Worm (Caenorhabditis elegans) whole organism, late embryonic: ENCODE results near the gene Y57E12AL.2.

Experiments used
- F13H6.1 ChIP-seq: sonication (generic microtip); optimal IDR thresholded peaks from 2 replicates; lab custom pipeline; 2016; ENCODE audit warnings: missing genetic modification characterization, missing compliant biosample characterization
- K09A11.1 ChIP-seq: sonication (generic microtip); optimal IDR thresholded peaks from 2 replicates; lab custom pipeline; 2017; ENCODE audit warnings: antibody characterized with exemption, mild to moderate bottlenecking, missing genetic modification characterization, missing compliant biosample characterization; ENCODE audit not compliant: insufficient read depth
- ceh-19 ChIP-seq: fragments of 200-800 bp; sonication (Bioruptor generic); optimal IDR thresholded peaks from 2 replicates; lab custom pipeline; 2018; ENCODE audit warnings: mild to moderate bottlenecking, missing genetic modification characterization, missing compliant biosample characterization
- ceh-2 ChIP-seq: sonication (generic microtip); optimal IDR thresholded peaks from 2 replicates; lab custom pipeline; 2016; ENCODE audit warnings: missing genotype, missing genetic modification characterization, missing compliant biosample characterization
- ceh-24 ChIP-seq: sonication (generic microtip); optimal IDR thresholded peaks from 2 replicates; lab custom pipeline; 2016; ENCODE audit warnings: mild to moderate bottlenecking, missing genetic modification characterization, missing compliant biosample characterization
- ceh-31 ChIP-seq: sonication (generic microtip); optimal IDR thresholded peaks from 2 replicates; lab custom pipeline; 2016; ENCODE audit warnings: missing genetic modification characterization, missing compliant biosample characterization
- ceh-6 ChIP-seq: fragments of 200-800 bp; sonication (Bioruptor generic); optimal IDR thresholded peaks from 2 replicates; lab custom pipeline; 2018; ENCODE audit warnings: mild to moderate bottlenecking, missing genetic modification characterization, missing compliant biosample characterization
- che-1 ChIP-seq: sonication (generic microtip); optimal IDR thresholded peaks from 2 replicates; lab custom pipeline; 2016; ENCODE audit warnings: mild to moderate bottlenecking, missing genetic modification characterization, missing compliant biosample characterization
- elt-2 ChIP-seq: sonication (generic microtip); optimal IDR thresholded peaks from 2 replicates; lab custom pipeline; 2016; ENCODE audit warnings: missing genetic modification reagents, missing genetic modification characterization, missing compliant biosample characterization
- eyg-1 ChIP-seq: sonication (generic microtip); optimal IDR thresholded peaks from 2 replicates; lab custom pipeline; 2016; ENCODE audit warnings: missing genotype, missing genetic modification characterization, missing compliant biosample characterization
- fkh-10 ChIP-seq: fragments of 150-350 bp; optimal IDR thresholded peaks from 2 replicates; lab custom pipeline; 2014; ENCODE audit warnings: missing biosample characterization, missing genetic modification reagents, missing genetic modification characterization
- gmeb-2 ChIP-seq: sonication (generic microtip); optimal IDR thresholded peaks from 2 replicates; lab custom pipeline; 2016; ENCODE audit warnings: missing genetic modification characterization, inconsistent platforms, missing compliant biosample characterization
- hlh-13 ChIP-seq: fragments of 200-800 bp; sonication (Bioruptor generic); optimal IDR thresholded peaks from 2 replicates; lab custom pipeline; 2018; ENCODE audit warnings: mild to moderate bottlenecking, missing genetic modification characterization, missing compliant biosample characterization
- hlh-15 ChIP-seq: sonication (generic microtip); optimal IDR thresholded peaks from 2 replicates; lab custom pipeline; 2016; ENCODE audit warnings: missing genetic modification characterization, missing compliant biosample characterization
- lim-6 ChIP-seq: sonication (generic microtip); optimal IDR thresholded peaks from 2 replicates; lab custom pipeline; 2016; ENCODE audit warnings: missing genetic modification characterization, missing compliant biosample characterization
- madf-2 ChIP-seq: sonication (generic microtip); optimal IDR thresholded peaks from 2 replicates; lab custom pipeline; 2017; ENCODE audit warnings: missing genetic modification characterization, missing compliant biosample characterization
- mec-3 ChIP-seq: sonication (generic microtip); optimal IDR thresholded peaks from 2 replicates; lab custom pipeline; 2016; ENCODE audit warnings: borderline replicate concordance, missing genetic modification characterization, missing compliant biosample characterization
- nfya-1 ChIP-seq: sonication (generic microtip); optimal IDR thresholded peaks from 2 replicates; lab custom pipeline; 2017; ENCODE audit warnings: missing genetic modification characterization, mild to moderate bottlenecking, missing compliant biosample characterization, antibody characterized with exemption, moderate library complexity
- nhr-11 ChIP-seq: fragments of 150-350 bp; optimal IDR thresholded peaks from 2 replicates; lab custom pipeline; 2014; ENCODE audit warnings: missing biosample characterization, missing genetic modification characterization
- npax-4 ChIP-seq: sonication (generic microtip); optimal IDR thresholded peaks from 2 replicates; lab custom pipeline; 2016; ENCODE audit warnings: missing genetic modification characterization, missing compliant biosample characterization
- pag-3 ChIP-seq: sonication (generic microtip); optimal IDR thresholded peaks from 2 replicates; lab custom pipeline; 2016; ENCODE audit warnings: missing compliant biosample characterization, missing genetic modification characterization, borderline replicate concordance
- pat-9 ChIP-seq: fragments of 200-800 bp; sonication (Bioruptor generic); optimal IDR thresholded peaks from 2 replicates; lab custom pipeline; 2018; ENCODE audit warnings: mild to moderate bottlenecking, missing genetic modification characterization, moderate library complexity, missing compliant biosample characterization
- pha-2 ChIP-seq: sonication (generic microtip); optimal IDR thresholded peaks from 2 replicates; lab custom pipeline; 2017; ENCODE audit warnings: mild to moderate bottlenecking, missing genetic modification characterization, missing compliant biosample characterization
- pros-1 ChIP-seq: fragments of 150-350 bp; optimal IDR thresholded peaks from 2 replicates; lab custom pipeline; 2014; ENCODE audit warnings: missing biosample characterization, missing genetic modification reagents, missing genetic modification characterization
- ref-2 ChIP-seq: sonication (generic microtip); optimal IDR thresholded peaks from 2 replicates; lab custom pipeline; 2016; ENCODE audit warnings: missing genetic modification characterization, missing compliant biosample characterization
- tbx-2 ChIP-seq: sonication (generic microtip); optimal IDR thresholded peaks from 2 replicates; lab custom pipeline; 2016; ENCODE audit warnings: missing genetic modification characterization, missing compliant biosample characterization
- tbx-7 ChIP-seq: sonication (generic microtip); optimal IDR thresholded peaks from 2 replicates; lab custom pipeline; 2016; ENCODE audit warnings: missing genotype, missing genetic modification characterization, missing compliant biosample characterization
- unc-3 ChIP-seq, 2 experiments: fragments of 200-800 bp in 1 of 2; sonication (Bioruptor generic) in 1 of 2; sonication (generic microtip) in 1 of 2; conservative IDR thresholded peaks in 1 of 2; optimal IDR thresholded peaks in 1 of 2; 2 replicates each; pipeline versions ENCODE4 v1.3.6 to Lab custom; 2016 to 2022; ENCODE audit warnings: missing compliant biosample characterization in 2 of 2, missing genetic modification characterization in 2 of 2, missing genetic modification reagents in 1 of 2
- unc-42 ChIP-seq: sonication (generic microtip); optimal IDR thresholded peaks from 2 replicates; lab custom pipeline; 2016; ENCODE audit warnings: missing genotype, missing genetic modification characterization, missing compliant biosample characterization
- unc-55 ChIP-seq: sonication (generic microtip); optimal IDR thresholded peaks from 2 replicates; lab custom pipeline; 2017; ENCODE audit warnings: missing biosample characterization, missing genetic modification reagents, missing genetic modification characterization
- zip-5 ChIP-seq: sonication (generic microtip); optimal IDR thresholded peaks from 2 replicates; lab custom pipeline; 2016; ENCODE audit warnings: missing genetic modification characterization, missing compliant biosample characterization

Y57E12AL.2 gene

ce11 chrV:7084612-7085139 lies 26.8 kb downstream of the Y57E12AL.2 start, which contains the start of gene mys-1 (continued):
- TF ChIP-seq unc-3 (GFP tag; conservative IDR thresholded peaks at IDR 0.05; lab: Robert Waterston, UW): 0 out of 2 replicates have a peak, but pooled peaks have one; percentile 32
- TF ChIP-seq unc-3 (tag; optimal IDR thresholded peaks at IDR 0.05; lab: Kevin White, UChicago): no peak
- peak; percentile 89 for TF ChIP-seq ceh-31 (tag; lab: Kevin White, UChicago)
- peak; percentile 36 for TF ChIP-seq pha-2 (tag; lab: Kevin White, UChicago)
- no peak for TF ChIP-seq madf-2 (tag; lab: Kevin White, UChicago)
- TF ChIP-seq ceh-2: peak; percentile 88
- TF ChIP-seq gmeb-2 (tag; lab: Kevin White, UChicago): no peak
- TF ChIP-seq eyg-1: peak; percentile 21
- TF ChIP-seq npax-4 (tag; lab: Kevin White, UChicago): no peak

ce11 chrV:7085518-7086104 lies 27.7 kb downstream of the Y57E12AL.2 start, which contains the start of gene VC5.2:
Gene VC5.2, plus strand, starts transcription at chrV:7085956.
- TF ChIP-seq unc-55 (GFP tag; lab: Kevin White, UChicago): peak; percentile 72
- no peak for TF ChIP-seq ref-2 (tag; lab: Kevin White, UChicago)

- TF ChIP-seq ref-2 (tag; lab: Kevin White, UChicago) (no peak), gmeb-2 (tag; lab: Kevin White, UChicago) (no peak), ceh-24 (no peak), pat-9 (no peak), tbx-7 (tag; lab: Kevin White, UChicago) (no peak), npax-4 (tag; lab: Kevin White, UChicago) (no peak), pag-3 (tag; lab: Kevin White, UChicago) (no peak), nhr-11 (tag; lab: Kevin White, UChicago) (no peak), F13H6.1 (tag; lab: Kevin White, UChicago) (no peak), ceh-31 (tag; lab: Kevin White, UChicago) (no peak)
- TF ChIP-seq, all 69 proteins: peak for 0
Measured at ce11 chrV:7087340-7087739, 29.4 kb downstream of the Y57E12AL.2 start.

ce11 chrV:7089217-7089616 lies 31.3 kb downstream of the Y57E12AL.2 start:
- no peak for TF ChIP-seq fkh-10 (GFP tag; lab: Kevin White, UChicago)
- no peak for TF ChIP-seq F13H6.1 (tag; lab: Kevin White, UChicago)
- TF ChIP-seq zip-5 (tag; lab: Kevin White, UChicago): no peak
- TF ChIP-seq pros-1: no peak
- no peak for TF ChIP-seq unc-3 (GFP tag; conservative IDR thresholded peaks at IDR 0.05; lab: Robert Waterston, UW)
- TF ChIP-seq unc-3 (tag; optimal IDR thresholded peaks at IDR 0.05; lab: Kevin White, UChicago): no peak
- no peak for TF ChIP-seq hlh-13
- no peak for TF ChIP-seq ceh-19 (GFP tag; lab: Kevin White, UChicago)
- no peak for TF ChIP-seq elt-2 (tag; lab: Kevin White, UChicago)
- no peak for TF ChIP-seq lim-6 (tag; lab: Kevin White, UChicago)
- no peak for TF ChIP-seq ceh-6 (GFP tag; lab: Kevin White, UChicago)
- no peak for TF ChIP-seq K09A11.1 (tag; lab: Kevin White, UChicago)
- no peak for TF ChIP-seq ceh-24
- no peak for TF ChIP-seq mec-3
- no peak for TF ChIP-seq tbx-2 (tag; lab: Kevin White, UChicago)
- TF ChIP-seq nfya-1 (tag; lab: Kevin White, UChicago): no peak

ce11 chrV:7091287-7091686 lies 33.4 kb downstream of the Y57E12AL.2 start, which contains the start of gene nhr-286:
Gene nhr-286, minus strand, starts transcription at chrV:7091610.
- no peak for TF ChIP-seq unc-42
- TF ChIP-seq hlh-15: no peak
- no peak for TF ChIP-seq ceh-31 (tag; lab: Kevin White, UChicago)
- TF ChIP-seq che-1 (tag; lab: Kevin White, UChicago): no peak
